Fruit fly (Drosophila melanogaster) S2 (cell line): ENCODE data around the gene pix.

ENCODE experiments used
- CG8478 ChIP-seq: fragments of >200 bp; optimal IDR thresholded peaks from 2 replicates; lab custom pipeline; 2018
- CTCF ChIP-seq, 2 experiments: fragments of >200 bp; optimal IDR thresholded peaks; 2 replicates each; lab custom pipeline; 2018

DNA sequence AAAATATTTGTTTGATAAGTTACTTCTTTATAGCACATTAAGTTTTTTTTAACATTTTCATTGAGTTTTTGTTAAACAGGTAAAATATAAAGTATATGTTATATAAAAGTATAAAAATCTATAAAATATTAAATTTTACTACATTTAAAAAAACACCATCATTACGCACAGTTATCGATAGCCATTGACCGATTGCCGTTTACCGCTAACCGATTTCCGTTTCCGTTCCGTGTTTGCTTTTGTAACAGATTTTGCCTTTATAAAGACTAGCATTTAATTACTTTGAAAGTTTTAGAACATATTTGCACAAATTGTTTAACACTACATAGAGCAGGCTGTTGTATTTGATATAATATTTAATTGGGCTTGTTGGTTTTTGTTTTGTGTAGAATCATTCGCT, 34.9 kb downstream of the pix start:
- TF ChIP-seq CG8478: no peak
- TF ChIP-seq CTCF (optimal IDR thresholded peaks at IDR 0.05; lab: Kevin White, UChicago): no peak
